Fruit fly (Drosophila melanogaster) whole organism, prepupa: ENCODE results near the gene thoc7.

Experiments
- Blimp-1 ChIP-seq: fragments of 200-800 bp; sonication (Bioruptor generic); optimal IDR thresholded peaks from 3 replicates; lab custom pipeline; 2017; ENCODE audit warnings: missing biosample characterization, missing genetic modification characterization, mild to moderate bottlenecking, moderate library complexity, missing genetic modification reagents
- CG10631 ChIP-seq: fragments of 200-800 bp; sonication (Bioruptor generic); optimal IDR thresholded peaks from 2 replicates; lab custom pipeline; 2016; ENCODE audit warnings: missing biosample characterization, missing genetic modification characterization
- CG11294 ChIP-seq: fragments of 200-800 bp; sonication (Bioruptor generic); IDR thresholded peaks from 2 replicates; pipeline ENCODE4 v1.3.6; 2022; ENCODE audit warnings: missing biosample characterization, missing genetic modification characterization
- CG11762 ChIP-seq: fragments of 200-800 bp; sonication (Bioruptor generic); optimal IDR thresholded peaks from 3 replicates; lab custom pipeline; 2016; ENCODE audit warnings: missing biosample characterization, missing genetic modification characterization; ENCODE audit not compliant: insufficient read depth
- CG15336 ChIP-seq: fragments of 200-800 bp; sonication (Bioruptor generic); IDR thresholded peaks from 2 replicates; pipeline ENCODE4 v1.3.6; 2022; ENCODE audit warnings: missing biosample characterization, missing genetic modification characterization
- CG1621 ChIP-seq: fragments of 200-800 bp; sonication (Bioruptor generic); optimal IDR thresholded peaks from 3 replicates; lab custom pipeline; 2018; ENCODE audit warnings: missing biosample characterization, mild to moderate bottlenecking, missing genetic modification characterization
- CG16779 ChIP-seq: fragments of 200-800 bp; sonication (Bioruptor generic); optimal IDR thresholded peaks from 3 replicates; lab custom pipeline; 2017; ENCODE audit warnings: missing biosample characterization, mild to moderate bottlenecking, missing genetic modification characterization
- CG31627 ChIP-seq: fragments of 200-800 bp; sonication (Bioruptor generic); optimal IDR thresholded peaks from 3 replicates; lab custom pipeline; 2016; ENCODE audit warnings: missing biosample characterization, missing genetic modification characterization
- CG32006 ChIP-seq: fragments of 200-800 bp; sonication (Bioruptor generic); optimal IDR thresholded peaks from 3 replicates; lab custom pipeline; 2017; ENCODE audit warnings: missing biosample characterization, mild to moderate bottlenecking, missing genetic modification characterization
- CG6163 ChIP-seq: fragments of 200-800 bp; sonication (Bioruptor generic); IDR thresholded peaks from 3 replicates; pipeline ENCODE4 v1.3.6; 2022; ENCODE audit warnings: missing biosample characterization, missing genetic modification characterization
- CG6276 ChIP-seq: fragments of 200-800 bp; sonication (Bioruptor generic); optimal IDR thresholded peaks from 2 replicates; lab custom pipeline; 2017; ENCODE audit warnings: missing biosample characterization, mild to moderate bottlenecking, missing genetic modification characterization
- CG6792 ChIP-seq: fragments of 200-800 bp; sonication (Bioruptor generic); optimal IDR thresholded peaks from 3 replicates; lab custom pipeline; 2016; ENCODE audit warnings: missing biosample characterization, missing genetic modification characterization
- CG6854 ChIP-seq: fragments of 200-800 bp; sonication (Bioruptor generic); optimal IDR thresholded peaks from 2 replicates; lab custom pipeline; 2017; ENCODE audit warnings: missing biosample characterization, mild to moderate bottlenecking, missing genetic modification characterization
- CG7368 ChIP-seq: fragments of 200-800 bp; sonication (Bioruptor generic); optimal IDR thresholded peaks from 3 replicates; lab custom pipeline; 2016; ENCODE audit warnings: missing biosample characterization, missing genetic modification characterization
- CG8319 ChIP-seq: fragments of 200-800 bp; sonication (Bioruptor generic); optimal IDR thresholded peaks from 3 replicates; lab custom pipeline; 2016; ENCODE audit warnings: missing biosample characterization, missing genetic modification characterization
- Eip78C ChIP-seq: fragments of 200-800 bp; sonication (Bioruptor generic); peaks from one replicate; lab custom pipeline; 2016; ENCODE audit warnings: missing biosample characterization, missing genetic modification characterization
- Eip93F ChIP-seq: fragments of 200-800 bp; sonication (Bioruptor generic); optimal IDR thresholded peaks from 2 replicates; lab custom pipeline; 2016; ENCODE audit warnings: missing biosample characterization, mild to moderate bottlenecking, missing genetic modification characterization
- Gug ChIP-seq: fragments of 200-800 bp; sonication (Bioruptor generic); IDR thresholded peaks from 2 replicates; pipeline ENCODE4 v1.3.6; 2022; ENCODE audit warnings: missing biosample characterization, missing genetic modification characterization
- Hr38 ChIP-seq: sonication (Bioruptor generic); optimal IDR thresholded peaks from 2 replicates; lab custom pipeline; 2016; ENCODE audit warnings: missing biosample characterization, missing genetic modification characterization
- Hr4 ChIP-seq: fragments of 200-800 bp; sonication (Bioruptor generic); optimal IDR thresholded peaks from 3 replicates; lab custom pipeline; 2016; ENCODE audit warnings: missing biosample characterization, missing genetic modification characterization
- Lpt ChIP-seq: fragments of 200-800 bp; sonication (Bioruptor generic); optimal IDR thresholded peaks from 3 replicates; lab custom pipeline; 2016; ENCODE audit warnings: missing biosample characterization, missing genetic modification characterization
- Met ChIP-seq: fragments of 200-800 bp; sonication (Bioruptor generic); optimal IDR thresholded peaks from 3 replicates; lab custom pipeline; 2016; ENCODE audit warnings: missing biosample characterization, missing genetic modification characterization
- Sox102F ChIP-seq: fragments of 200-800 bp; sonication (Bioruptor generic); optimal IDR thresholded peaks from 2 replicates; lab custom pipeline; 2016; ENCODE audit warnings: missing biosample characterization, mild to moderate bottlenecking, missing genetic modification characterization
- Sox14 ChIP-seq: fragments of 200-800 bp; sonication (Bioruptor generic); optimal IDR thresholded peaks from 3 replicates; lab custom pipeline; 2016; ENCODE audit warnings: missing biosample characterization, missing genetic modification characterization
- achi ChIP-seq: fragments of 200-800 bp; sonication (Bioruptor generic); optimal IDR thresholded peaks from 3 replicates; lab custom pipeline; 2016; ENCODE audit warnings: missing biosample characterization, missing genetic modification characterization
- acj6 ChIP-seq: fragments of 200-800 bp; sonication (Bioruptor generic); optimal IDR thresholded peaks from 3 replicates; lab custom pipeline; 2016; ENCODE audit warnings: missing biosample characterization, missing genetic modification characterization
- dac ChIP-seq: fragments of 200-800 bp; sonication (Bioruptor generic); optimal IDR thresholded peaks from 2 replicates; lab custom pipeline; 2017; ENCODE audit warnings: missing biosample characterization, mild to moderate bottlenecking, missing genetic modification characterization
- dsx ChIP-seq: fragments of 200-800 bp; optimal IDR thresholded peaks from 3 replicates; lab custom pipeline; 2019; ENCODE audit warnings: missing biosample characterization, mild to moderate bottlenecking, missing genetic modification characterization, moderate library complexity; ENCODE audit not compliant: poor library complexity, severe bottlenecking
- eg ChIP-seq: fragments of 200-800 bp; sonication (Bioruptor generic); IDR thresholded peaks from 3 replicates; pipeline ENCODE4 v1.3.6; 2022; ENCODE audit warnings: missing biosample characterization, missing genetic modification characterization
- fd85E ChIP-seq: fragments of 200-800 bp; sonication (Bioruptor generic); optimal IDR thresholded peaks from 3 replicates; lab custom pipeline; 2016; ENCODE audit warnings: missing biosample characterization, missing genetic modification characterization
- fkh ChIP-seq: fragments of 200-800 bp; sonication (Bioruptor generic); optimal IDR thresholded peaks from 3 replicates; lab custom pipeline; 2017; ENCODE audit warnings: missing biosample characterization, mild to moderate bottlenecking, missing genetic modification characterization, moderate library complexity
- lz ChIP-seq: fragments of 200-800 bp; sonication (Bioruptor generic); optimal IDR thresholded peaks from 3 replicates; lab custom pipeline; 2016; ENCODE audit warnings: missing biosample characterization, missing genetic modification characterization
- net ChIP-seq: fragments of 200-800 bp; sonication (Bioruptor generic); optimal IDR thresholded peaks from 3 replicates; lab custom pipeline; 2016; ENCODE audit warnings: missing biosample characterization, missing genetic modification characterization
- pdm3 ChIP-seq: fragments of 200-800 bp; sonication (Bioruptor generic); optimal IDR thresholded peaks from 3 replicates; lab custom pipeline; 2016; ENCODE audit warnings: missing biosample characterization, missing genetic modification characterization
- salr ChIP-seq, 2 experiments: fragments of 200-800 bp; sonication (Bioruptor generic); optimal IDR thresholded peaks; 3 replicates each; lab custom pipeline; 2016 to 2018; ENCODE audit warnings: missing biosample characterization in 2 of 2, missing genetic modification characterization in 2 of 2, mild to moderate bottlenecking in 1 of 2
- spab ChIP-seq: fragments of 200-800 bp; sonication (Bioruptor generic); optimal IDR thresholded peaks from 2 replicates; lab custom pipeline; 2017; ENCODE audit warnings: missing biosample characterization, mild to moderate bottlenecking, missing genetic modification characterization, missing genetic modification reagents
- ss ChIP-seq, 2 experiments: fragments of 200-800 bp; sonication (Bioruptor generic); optimal IDR thresholded peaks; 2 replicates in 1 of 2; 3 replicates in 1 of 2; lab custom pipeline; 2017 to 2018; ENCODE audit warnings: mild to moderate bottlenecking in 2 of 2, missing biosample characterization in 2 of 2, missing genetic modification characterization in 2 of 2, moderate library complexity in 1 of 2
- svp ChIP-seq: fragments of 200-800 bp; sonication (Bioruptor generic); peaks from one replicate; lab custom pipeline; 2016; ENCODE audit warnings: missing biosample characterization, missing genetic modification characterization
- vri ChIP-seq: fragments of 200-800 bp; sonication (Bioruptor generic); optimal IDR thresholded peaks from 3 replicates; lab custom pipeline; 2016; ENCODE audit warnings: missing biosample characterization, mild to moderate bottlenecking, missing genetic modification characterization

thoc7 gene

DNA sequence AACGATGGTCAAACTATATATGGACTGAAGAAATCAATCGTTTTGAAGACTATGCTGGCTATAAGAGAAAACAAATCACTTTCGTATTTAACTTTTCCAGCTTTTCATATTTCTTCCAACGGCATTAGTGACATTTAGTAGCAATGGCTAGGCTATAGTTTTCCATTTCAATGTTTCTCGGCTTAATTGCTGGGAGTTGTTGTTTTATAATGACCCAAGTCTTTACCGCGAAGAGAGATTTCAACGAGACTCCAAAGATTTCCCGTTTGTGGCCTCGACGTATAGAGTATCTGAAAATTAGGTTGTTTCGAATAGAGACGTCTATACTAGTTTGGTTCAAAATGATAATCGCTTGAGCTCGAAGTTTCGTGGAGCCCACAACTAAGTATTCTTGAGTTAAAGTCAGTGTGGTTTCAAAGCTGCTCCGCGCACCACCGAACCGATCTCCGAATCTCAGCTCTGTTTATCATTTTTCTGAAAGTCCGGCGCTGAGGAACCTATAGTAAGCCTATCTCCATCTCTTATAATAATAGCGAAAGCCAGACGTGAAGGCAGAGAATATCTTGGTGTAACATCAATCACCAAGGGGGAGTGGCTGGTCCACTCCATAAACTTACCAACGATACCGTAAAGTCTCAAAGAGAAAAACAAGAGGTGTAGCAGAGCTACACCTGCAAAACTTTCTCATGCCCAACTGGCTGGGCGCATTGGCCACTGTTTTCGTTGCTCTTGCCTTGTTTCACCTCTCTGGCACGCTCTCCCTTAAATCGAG, 32.8 kb downstream of the thoc7 start, which contains the start of gene CG13875:
Gene CG13875 (plus strand): TSS at position 434 of the 772 bp plus-strand sequence.
- 0 out of 3 replicates have a peak, but pooled peaks have one; percentile 32 for TF ChIP-seq CG6163 (GFP tag; lab: Robert Waterston, UW)
- TF ChIP-seq acj6 (GFP tag; lab: Kevin White, UChicago), result no peak
- TF ChIP-seq Sox102F, result no peak
- TF ChIP-seq dsx (GFP tag; lab: Kevin White, UChicago), result peak; percentile 47
- peak in 1 of 2 experiments; percentile 22 for TF ChIP-seq ss (GFP tag; optimal IDR thresholded peaks at IDR 0.05; lab: Kevin White, UChicago)
- peak; percentile 51 for TF ChIP-seq CG32006 (GFP tag; lab: Kevin White, UChicago)
- TF ChIP-seq CG15336, result peak; percentile 26; the same call in 1 of the 2 replicates
- no peak for TF ChIP-seq Gug (GFP tag; lab: Robert Waterston, UW)
- peak; percentile 10 for TF ChIP-seq CG6276 (GFP tag; lab: Kevin White, UChicago)
- peak; percentile 20 for TF ChIP-seq CG6854
- TF ChIP-seq CG10631 (GFP tag; lab: Kevin White, UChicago), result no peak
- no peak for TF ChIP-seq CG6792 (GFP tag; lab: Kevin White, UChicago)
- TF ChIP-seq pdm3 (GFP tag; lab: Kevin White, UChicago), result no peak
- TF ChIP-seq CG1621 (tag; lab: Kevin White, UChicago), result peak; percentile 21
- TF ChIP-seq fd85E (GFP tag; lab: Kevin White, UChicago), result no peak

DNA sequence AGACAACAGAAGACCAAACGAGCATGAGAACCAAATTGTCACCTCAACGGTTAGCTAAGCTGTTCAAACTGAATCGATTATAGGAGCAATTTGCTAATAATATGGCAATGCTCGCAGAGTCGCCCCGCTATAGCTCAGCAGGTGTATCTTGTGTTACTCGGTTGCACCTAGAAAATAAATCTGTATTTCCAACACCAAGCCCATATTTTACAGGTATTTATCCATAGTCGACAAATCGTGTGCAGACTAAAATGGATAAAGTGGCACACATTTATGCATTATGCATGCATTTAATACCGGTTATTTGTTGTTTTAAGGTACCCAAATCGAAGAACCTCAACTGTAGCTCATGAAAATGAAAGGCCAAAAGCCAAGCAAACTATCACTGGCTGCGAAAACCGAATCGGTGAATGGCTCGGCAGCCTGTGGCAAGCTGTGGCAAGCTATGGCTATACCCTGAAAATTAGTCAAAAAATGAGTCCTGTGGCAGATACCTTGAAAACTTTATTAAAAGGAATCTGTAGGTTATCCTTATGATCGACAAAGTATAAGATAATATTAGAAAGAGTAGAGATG, 33.5 kb downstream of the thoc7 start, which contains the start of gene Vdup1:
Gene Vdup1 (minus strand): TSS at position 51 of the 576 bp plus-strand sequence.
- TF ChIP-seq CG11762 (GFP tag; lab: Kevin White, UChicago) (no peak), Eip78C (GFP tag; lab: Kevin White, UChicago) (peak; percentile 62), CG7368 (GFP tag; lab: Kevin White, UChicago) (no peak), CG16779 (tag; lab: Kevin White, UChicago) (no peak), fd85E (GFP tag; lab: Kevin White, UChicago) (no peak), eg (GFP tag; lab: Robert Waterston, UW) (peak; percentile 12; the same call in 1 of the 3 replicates), Hr4 (peak; percentile 5), svp (no peak), Lpt (GFP tag; lab: Kevin White, UChicago) (no peak), salr (GFP tag; optimal IDR thresholded peaks at IDR 0.05; lab: Kevin White, UChicago) (no peak), Sox102F (no peak), CG6276 (GFP tag; lab: Kevin White, UChicago) (no peak)
- TF ChIP-seq, all 60 proteins: peak for 3

DNA sequence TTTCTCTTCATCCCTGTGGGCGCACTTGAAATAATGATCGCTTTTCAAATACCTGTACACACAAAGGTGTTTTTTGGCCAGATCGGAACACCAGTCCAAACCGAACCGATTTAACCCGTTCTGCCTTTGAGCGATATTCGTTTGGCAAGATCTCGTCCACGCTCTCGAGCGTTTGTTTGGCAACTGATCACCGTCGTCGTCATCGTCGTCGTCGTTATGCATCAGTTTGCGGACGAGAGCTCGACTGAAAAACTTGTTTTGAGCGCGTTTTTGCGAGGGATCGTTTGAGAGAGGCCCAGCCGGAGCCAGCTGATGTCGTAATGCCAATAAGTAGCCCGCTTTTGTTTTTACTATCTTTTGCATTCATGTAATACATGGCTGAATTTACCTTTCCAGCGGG, 34.0 kb downstream of the thoc7 start:
- TF ChIP-seq lz (no peak), CG6792 (GFP tag; lab: Kevin White, UChicago) (no peak), CG6163 (GFP tag; lab: Robert Waterston, UW) (0 out of 3 replicates have a peak, but pooled peaks have one; percentile 24), vri (peak; percentile 68), fd85E (GFP tag; lab: Kevin White, UChicago) (no peak), achi (GFP tag; lab: Kevin White, UChicago) (no peak), Eip78C (GFP tag; lab: Kevin White, UChicago) (no peak), Eip93F (GFP tag; lab: Kevin White, UChicago) (no peak), Hr4 (no peak), CG6854 (peak; percentile 17), eg (GFP tag; lab: Robert Waterston, UW) (0 out of 3 replicates have a peak, but pooled peaks have one; percentile 16), Hr38 (GFP tag; lab: Kevin White, UChicago) (no peak), Lpt (GFP tag; lab: Kevin White, UChicago) (peak; percentile 21), fkh (GFP tag; lab: Kevin White, UChicago) (peak; percentile 30), dac (GFP tag; lab: Kevin White, UChicago) (no peak), svp (no peak)

DNA sequence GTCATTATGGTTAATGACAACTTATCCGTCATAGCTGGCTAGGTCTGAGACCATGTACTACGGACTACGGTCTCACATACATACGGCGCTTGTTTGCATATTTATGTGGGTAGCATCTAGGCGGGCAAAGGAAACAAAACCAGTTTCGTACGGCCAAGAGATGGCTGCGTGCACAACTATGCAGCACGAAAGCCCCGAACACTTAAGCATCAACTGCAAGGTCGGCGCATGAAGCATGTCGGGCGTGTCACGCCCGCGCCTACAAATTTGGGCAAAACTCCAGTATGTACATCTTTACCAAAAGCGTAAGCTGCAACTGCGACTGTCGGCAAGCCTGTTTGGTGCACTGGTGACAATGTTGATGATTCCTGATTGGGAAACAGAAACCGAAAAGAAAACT, 34.5 kb downstream of the thoc7 start:
- TF ChIP-seq spab (GFP tag; lab: Kevin White, UChicago), result no peak
- no peak for TF ChIP-seq CG8319 (GFP tag; lab: Kevin White, UChicago)
- TF ChIP-seq fkh (GFP tag; lab: Kevin White, UChicago), result peak; percentile 11
- no peak for TF ChIP-seq Sox14
- TF ChIP-seq dsx (GFP tag; lab: Kevin White, UChicago), result peak; percentile 9
- TF ChIP-seq Eip78C (GFP tag; lab: Kevin White, UChicago), result peak; percentile 46
- no peak for TF ChIP-seq Met (GFP tag; lab: Kevin White, UChicago)
- peak; percentile 23 to 62 for TF ChIP-seq ss (GFP tag; optimal IDR thresholded peaks at IDR 0.05; lab: Kevin White, UChicago)
- TF ChIP-seq CG31627, result no peak
- TF ChIP-seq CG15336, result no peak
- 0 out of 3 replicates have a peak, but pooled peaks have one; percentile 28 for TF ChIP-seq eg (GFP tag; lab: Robert Waterston, UW)
- peak; percentile 83 for TF ChIP-seq CG1621 (tag; lab: Kevin White, UChicago)
- no peak for TF ChIP-seq salr (GFP tag; optimal IDR thresholded peaks at IDR 0.05; lab: Kevin White, UChicago)
- no peak for TF ChIP-seq Blimp-1 (GFP tag; lab: Kevin White, UChicago)
- no peak for TF ChIP-seq CG11294
- no peak for TF ChIP-seq net (GFP tag; lab: Kevin White, UChicago)
